Fruit fly (Drosophila melanogaster) whole organism, wandering third instar larva: Measurements from ENCODE around the gene CG10375.

Experiments used
- Abd-B ChIP-seq: fragments of >200 bp; optimal IDR thresholded peaks from 2 replicates; lab custom pipeline; 2017; ENCODE audit warnings: missing biosample characterization, missing genetic modification characterization
- CG9705 ChIP-seq: fragments of 200-800 bp; sonication (Bioruptor generic); optimal IDR thresholded peaks from 2 replicates; lab custom pipeline; 2018; ENCODE audit warnings: missing biosample characterization, mild to moderate bottlenecking, missing genetic modification characterization
- CrebA ChIP-seq: fragments of 200-800 bp; sonication (Bioruptor generic); optimal IDR thresholded peaks from 2 replicates; lab custom pipeline; 2016; ENCODE audit warnings: missing biosample characterization, mild to moderate bottlenecking, missing genetic modification characterization, borderline replicate concordance
- Dfd ChIP-seq: fragments of >200 bp; optimal IDR thresholded peaks from 2 replicates; lab custom pipeline; 2017; ENCODE audit warnings: missing biosample characterization, missing genetic modification characterization
- Hr83 ChIP-seq: fragments of 200-300 bp; sonication (Bioruptor generic); optimal IDR thresholded peaks from 2 replicates; lab custom pipeline; 2016; ENCODE audit warnings: missing biosample characterization, mild to moderate bottlenecking, missing genetic modification characterization, moderate library complexity; ENCODE audit not compliant: poor library complexity, severe bottlenecking
- Jra ChIP-seq: sonication (Bioruptor generic); optimal IDR thresholded peaks from 2 replicates; lab custom pipeline; 2016; ENCODE audit warnings: missing biosample characterization, missing genetic modification characterization
- Rel ChIP-seq, 2 experiments: fragments of 200-800 bp; sonication (Bioruptor generic) in 1 of 2; optimal IDR thresholded peaks; 2 replicates in 1 of 2; 3 replicates in 1 of 2; lab custom pipeline; 2016 to 2019; ENCODE audit warnings: mild to moderate bottlenecking in 2 of 2, missing biosample characterization in 2 of 2, missing genetic modification characterization in 2 of 2, moderate library complexity in 1 of 2
- dsf ChIP-seq: sonication (Bioruptor generic); optimal IDR thresholded peaks from 2 replicates; lab custom pipeline; 2016; ENCODE audit warnings: missing biosample characterization, missing genetic modification characterization, borderline replicate concordance
- foxo ChIP-seq, 2 experiments: fragments of 200-800 bp; sonication (Bioruptor generic); optimal IDR thresholded peaks; 2 replicates in 1 of 2; 3 replicates in 1 of 2; lab custom pipeline; 2016 to 2017; ENCODE audit warnings: missing biosample characterization in 2 of 2, missing genetic modification characterization in 2 of 2
- lola ChIP-seq: fragments of >200 bp; optimal IDR thresholded peaks from 2 replicates; lab custom pipeline; 2017; ENCODE audit warnings: missing biosample characterization, missing genetic modification characterization
- pan ChIP-seq: fragments of >200 bp; optimal IDR thresholded peaks from 2 replicates; lab custom pipeline; 2017
- psq ChIP-seq: fragments of 200-800 bp; sonication (Bioruptor generic); optimal IDR thresholded peaks from 3 replicates; lab custom pipeline; 2017; ENCODE audit warnings: missing biosample characterization, mild to moderate bottlenecking, missing genetic modification characterization, moderate library complexity
- sage ChIP-seq: fragments of 200-800 bp; sonication (Bioruptor generic); optimal IDR thresholded peaks from 2 replicates; lab custom pipeline; 2016; ENCODE audit warnings: missing biosample characterization, mild to moderate bottlenecking, missing genetic modification characterization
- usp ChIP-seq: fragments of >200 bp; optimal IDR thresholded peaks from 2 replicates; lab custom pipeline; 2017; ENCODE audit warnings: missing biosample characterization, missing genetic modification characterization

dm6 chr3R:23763015-23763414 lies 4.5 kb upstream of the CG10375 start, which contains the start of gene udt:
- no peak for TF ChIP-seq Dfd (GFP tag; lab: Kevin White, UChicago)
- no peak for TF ChIP-seq Jra (GFP tag; lab: Kevin White, UChicago)
- no peak for TF ChIP-seq Abd-B (GFP tag; lab: Kevin White, UChicago)
- TF ChIP-seq foxo (GFP tag; optimal IDR thresholded peaks at IDR 0.05; lab: Kevin White, UChicago), result no peak
- no peak for TF ChIP-seq lola (GFP tag; lab: Kevin White, UChicago)
- TF ChIP-seq pan (lab: Kevin White, UChicago), result no peak
- TF ChIP-seq CrebA (GFP tag; lab: Kevin White, UChicago), result no peak
- peak; percentile 28 for TF ChIP-seq psq
- no peak for TF ChIP-seq CG9705
- TF ChIP-seq dsf, result no peak
- TF ChIP-seq Hr83 (GFP tag; lab: Kevin White, UChicago), result peak; percentile 20
- no peak for TF ChIP-seq Rel (GFP tag; optimal IDR thresholded peaks at IDR 0.05; lab: Kevin White, UChicago)
- TF ChIP-seq Rel (tag; optimal IDR thresholded peaks at IDR 0.05; lab: Kevin White, UChicago), result no peak
- TF ChIP-seq sage (GFP tag; lab: Kevin White, UChicago), result no peak
- no peak for TF ChIP-seq usp (GFP tag; lab: Kevin White, UChicago)
